Worm (Caenorhabditis elegans): ENCODE results near the gene F41B5.1.

Gene F41B5.1

ce11 chrV:2235848-2236247 is 19.5 kb upstream of the F41B5.1 start, which contains the start of gene cyp-33C4 (continued):
- TF ChIP-seq egl-27 (tag; optimal IDR thresholded peaks at IDR 0.05) (no peak), sptf-1 (tag; optimal IDR thresholded peaks at IDR 0.05) (no peak), jun-1 (tag; optimal IDR thresholded peaks at IDR 0.05) (no peak), rnt-1 (tag; optimal IDR thresholded peaks at IDR 0.05) (no peak), nhr-47 (tag; optimal IDR thresholded peaks at IDR 0.05) (peak; percentile 33), blmp-1 (tag; optimal IDR thresholded peaks at IDR 0.05) (peak; percentile 80), dpl-1 (GFP tag; optimal IDR thresholded peaks at IDR 0.05) (peak in 1 of 3 experiments; percentile 26), Y116A8C.19 (tag; optimal IDR thresholded peaks at IDR 0.05; ENCODE audit: borderline replicate concordance) (no peak), unc-62 (GFP tag; optimal IDR thresholded peaks at IDR 0.05) (no peak), ama-1 (optimal IDR thresholded peaks at IDR 0.05) (no peak), unc-86 (tag; optimal IDR thresholded peaks at IDR 0.05) (no peak), nhr-71 (tag; optimal IDR thresholded peaks at IDR 0.05) (peak; percentile 58), lsy-2 (tag; optimal IDR thresholded peaks at IDR 0.05) (peak in 1 of 2 experiments; percentile 42), elt-2 (tag; optimal IDR thresholded peaks at IDR 0.05) (peak; percentile 18), unc-130 (tag; optimal IDR thresholded peaks at IDR 0.05) (no peak), hpl-2 (GFP tag; optimal IDR thresholded peaks at IDR 0.05) (no peak), fos-1 (tag; optimal IDR thresholded peaks at IDR 0.05) (no peak), pqm-1 (tag; optimal IDR thresholded peaks at IDR 0.05) (no peak), pag-3 (tag; optimal IDR thresholded peaks at IDR 0.05; ENCODE audit: borderline replicate concordance, insufficient read depth) (no peak), ztf-4 (tag; optimal IDR thresholded peaks at IDR 0.05) (no peak), hlh-4 (tag; optimal IDR thresholded peaks at IDR 0.05) (no peak), nhr-85 (tag) (no peak), nhr-90 (tag; optimal IDR thresholded peaks at IDR 0.05; ENCODE audit: poor library complexity) (no peak), lin-14 (GFP tag; optimal IDR thresholded peaks at IDR 0.05) (no peak), ets-5 (GFP tag; IDR thresholded peaks at IDR 0.05) (no peak), C16A3.4 (tag; optimal IDR thresholded peaks at IDR 0.05) (no peak), swsn-7 (tag; optimal IDR thresholded peaks at IDR 0.05) (peak; percentile 34), ceh-8 (GFP tag; optimal IDR thresholded peaks at IDR 0.05) (no peak), efl-1 (optimal IDR thresholded peaks at IDR 0.05) (peak; percentile 26 to 48), efl-1 (GFP tag; optimal IDR thresholded peaks at IDR 0.05 in 1 of 2) (peak; percentile 13 to 82), ceh-63 (GFP tag; optimal IDR thresholded peaks at IDR 0.05) (no peak), efl-3 (GFP tag; optimal IDR thresholded peaks at IDR 0.05) (no peak), nhr-77 (tag; optimal IDR thresholded peaks at IDR 0.05) (no peak), dsc-1 (tag; optimal IDR thresholded peaks at IDR 0.05) (no peak), ceh-90 (tag; optimal IDR thresholded peaks at IDR 0.05) (no peak), zip-4 (GFP tag; optimal IDR thresholded peaks at IDR 0.05) (no peak), elt-3 (tag; optimal IDR thresholded peaks at IDR 0.05) (no peak), fkh-4 (tag; optimal IDR thresholded peaks at IDR 0.05; ENCODE audit: borderline replicate concordance) (no peak), C04F5.9 (tag; optimal IDR thresholded peaks at IDR 0.05) (no peak), lin-15B (tag; optimal IDR thresholded peaks at IDR 0.05) (no peak), nhr-237 (tag; optimal IDR thresholded peaks at IDR 0.05) (no peak), ztf-11 (tag; optimal IDR thresholded peaks at IDR 0.05) (no peak), hlh-17 (GFP tag; optimal IDR thresholded peaks at IDR 0.05; ENCODE audit: borderline replicate concordance) (no peak), vab-15 (tag; optimal IDR thresholded peaks at IDR 0.05) (no peak), lin-13 (GFP tag; optimal IDR thresholded peaks at IDR 0.05) (no peak), ces-1 (GFP tag; optimal IDR thresholded peaks at IDR 0.05) (no peak), ceh-82 (tag; optimal IDR thresholded peaks at IDR 0.05) (peak in 1 of 3 experiments; percentile 20), mab-9 (GFP tag; IDR thresholded peaks at IDR 0.05) (no peak), nhr-20 (tag; optimal IDR thresholded peaks at IDR 0.05) (peak; percentile 86), nhr-28 (tag; optimal IDR thresholded peaks at IDR 0.05) (no peak), irx-1 (tag; optimal IDR thresholded peaks at IDR 0.05) (no peak), mef-2 (tag; optimal IDR thresholded peaks at IDR 0.05) (no peak), zag-1 (tag; optimal IDR thresholded peaks at IDR 0.05) (no peak), unc-30 (tag; optimal IDR thresholded peaks at IDR 0.05) (no peak)
